Fruit fly (Drosophila melanogaster) whole organism, embryonic: ENCODE data around the gene djl.

Source experiments
- Atf6 ChIP-seq: fragments of 200-800 bp; sonication (Bioruptor generic); IDR thresholded peaks from 2 replicates; pipeline ENCODE4 v1.3.6; 2022; ENCODE audit warnings: missing biosample characterization, missing genetic modification characterization
- C15 ChIP-seq: fragments of 200-800 bp; sonication (Bioruptor generic); IDR thresholded peaks from 3 replicates; pipeline ENCODE4 v1.3.6; 2022; ENCODE audit warnings: missing biosample characterization, missing genetic modification characterization
- CG10654 ChIP-seq: fragments of 200-800 bp; sonication (Bioruptor generic); optimal IDR thresholded peaks from 2 replicates; lab custom pipeline; 2016; ENCODE audit warnings: missing biosample characterization, missing genetic modification characterization
- CG11093 ChIP-seq: fragments of 200-800 bp; sonication (Bioruptor generic); IDR thresholded peaks from 3 replicates; pipeline ENCODE4 v1.3.6; 2022; ENCODE audit warnings: missing biosample characterization, missing genetic modification characterization
- CG11696 ChIP-seq: fragments of 200-800 bp; sonication (Bioruptor generic); IDR thresholded peaks from 2 replicates; pipeline ENCODE4 v1.3.6; 2022; ENCODE audit warnings: missing biosample characterization, missing genetic modification characterization
- CG13287 ChIP-seq: fragments of 200-800 bp; sonication (Bioruptor generic); IDR thresholded peaks from 2 replicates; pipeline ENCODE4 v1.3.6; 2022; ENCODE audit warnings: missing biosample characterization, missing genetic modification characterization; ENCODE audit not compliant: partially characterized antibody
- CG15514 ChIP-seq: fragments of 200-800 bp; sonication (Bioruptor generic); optimal IDR thresholded peaks from 3 replicates; lab custom pipeline; 2017; ENCODE audit warnings: missing biosample characterization, missing genetic modification characterization, mild to moderate bottlenecking, moderate library complexity, missing genetic modification reagents
- CG1603 ChIP-seq: fragments of 200-800 bp; sonication (Bioruptor generic); optimal IDR thresholded peaks from 2 replicates; lab custom pipeline; 2019; ENCODE audit warnings: missing biosample characterization, mild to moderate bottlenecking, missing genetic modification characterization, moderate library complexity
- CG17829 ChIP-seq: fragments of 200-800 bp; optimal IDR thresholded peaks from 2 replicates; lab custom pipeline; 2019; ENCODE audit warnings: missing biosample characterization, mild to moderate bottlenecking, missing genetic modification characterization, moderate library complexity
- CG2199 ChIP-seq: fragments of 200-800 bp; sonication (Bioruptor generic); IDR thresholded peaks from 3 replicates; pipeline ENCODE4 v1.3.6; 2022; ENCODE audit warnings: missing biosample characterization, missing genetic modification characterization
- CG31224 ChIP-seq: fragments of 200-800 bp; sonication (Bioruptor generic); IDR thresholded peaks from 2 replicates; pipeline ENCODE4 v1.3.6; 2022; ENCODE audit warnings: missing biosample characterization, missing genetic modification characterization
- CG3281 ChIP-seq: fragments of 200-800 bp; sonication (Bioruptor generic); optimal IDR thresholded peaks from 3 replicates; lab custom pipeline; 2017; ENCODE audit warnings: missing biosample characterization, mild to moderate bottlenecking, missing genetic modification characterization
- CG34422 ChIP-seq: fragments of 200-800 bp; sonication (Bioruptor generic); IDR thresholded peaks from 3 replicates; pipeline ENCODE4 v1.3.6; 2022; ENCODE audit warnings: missing biosample characterization, missing genetic modification characterization
- CG3847 ChIP-seq: fragments of 200-800 bp; sonication (Bioruptor generic); IDR thresholded peaks from 2 replicates; pipeline ENCODE4 v1.3.6; 2022; ENCODE audit warnings: missing biosample characterization, missing genetic modification characterization
- CG6791 ChIP-seq: fragments of 200-800 bp; sonication (Bioruptor generic); IDR thresholded peaks from 3 replicates; pipeline ENCODE4 v1.3.6; 2022; ENCODE audit warnings: missing biosample characterization, missing genetic modification characterization; ENCODE audit not compliant: partially characterized antibody
- CG7357 ChIP-seq: fragments of 200-800 bp; sonication (Bioruptor generic); IDR thresholded peaks from 3 replicates; pipeline ENCODE4 v1.3.6; 2022; ENCODE audit warnings: missing biosample characterization, missing genetic modification characterization
- CG7745 ChIP-seq: fragments of 200-800 bp; sonication (Bioruptor generic); optimal IDR thresholded peaks from 2 replicates; lab custom pipeline; 2018; ENCODE audit warnings: missing biosample characterization, mild to moderate bottlenecking, missing genetic modification characterization, moderate library complexity
- CG7963 ChIP-seq: fragments of 200-800 bp; sonication (Bioruptor generic); IDR thresholded peaks from 3 replicates; pipeline ENCODE4 v1.3.6; 2022; ENCODE audit warnings: missing biosample characterization, missing genetic modification characterization; ENCODE audit not compliant: partially characterized antibody
- CG8089 ChIP-seq: fragments of 200-800 bp; sonication (Bioruptor generic); optimal IDR thresholded peaks from 3 replicates; lab custom pipeline; 2016; ENCODE audit warnings: missing biosample characterization, missing genetic modification characterization
- CHES-1-like ChIP-seq: fragments of 200-800 bp; sonication (Bioruptor generic); optimal IDR thresholded peaks from 2 replicates; lab custom pipeline; 2016; ENCODE audit warnings: missing biosample characterization, missing genetic modification characterization
- Camta ChIP-seq: fragments of 200-800 bp; sonication (Bioruptor generic); optimal IDR thresholded peaks from 2 replicates; lab custom pipeline; 2016; ENCODE audit warnings: missing biosample characterization, missing genetic modification characterization
- Chrac-16 ChIP-seq: fragments of 200-800 bp; sonication (Bioruptor generic); optimal IDR thresholded peaks from 3 replicates; lab custom pipeline; 2016; ENCODE audit warnings: missing biosample characterization, missing genetic modification characterization
- Dek ChIP-seq: fragments of 200-800 bp; sonication (Bioruptor generic); optimal IDR thresholded peaks from 3 replicates; lab custom pipeline; 2019; ENCODE audit warnings: missing biosample characterization, mild to moderate bottlenecking, missing genetic modification characterization, moderate library complexity
- E2f1 ChIP-seq: fragments of 200-800 bp; sonication (Bioruptor generic); IDR thresholded peaks from 2 replicates; pipeline ENCODE4 v1.3.6; 2022; ENCODE audit warnings: missing biosample characterization, missing genetic modification characterization
- E2f2 ChIP-seq: fragments of 200-800 bp; sonication (Bioruptor generic); IDR thresholded peaks from 2 replicates; pipeline ENCODE4 v1.3.6; 2022; ENCODE audit warnings: missing biosample characterization, missing genetic modification characterization
- Mad ChIP-seq: fragments of 200-800 bp; sonication (Bioruptor generic); optimal IDR thresholded peaks from 2 replicates; lab custom pipeline; 2016; ENCODE audit warnings: missing biosample characterization, missing genetic modification characterization
- NfI ChIP-seq: fragments of 200-800 bp; sonication (Bioruptor generic); optimal IDR thresholded peaks from 3 replicates; lab custom pipeline; 2018; ENCODE audit warnings: missing biosample characterization, mild to moderate bottlenecking, missing genetic modification characterization, moderate library complexity
- Rfx ChIP-seq: fragments of 200-800 bp; sonication (Bioruptor generic); IDR thresholded peaks from 2 replicates; pipeline ENCODE4 v1.3.6; 2022; ENCODE audit warnings: missing biosample characterization, missing genetic modification characterization
- ab ChIP-seq: fragments of 200-800 bp; sonication (Bioruptor generic); optimal IDR thresholded peaks from 2 replicates; lab custom pipeline; 2016; ENCODE audit warnings: missing biosample characterization, missing genetic modification characterization
- bbx ChIP-seq: fragments of 200-800 bp; sonication (Bioruptor generic); IDR thresholded peaks from 2 replicates; pipeline ENCODE4 v1.3.6; 2022; ENCODE audit warnings: missing biosample characterization, missing genetic modification characterization; ENCODE audit not compliant: partially characterized antibody
- cad ChIP-seq: fragments of >200 bp; optimal IDR thresholded peaks from 2 replicates; lab custom pipeline; 2017; ENCODE audit warnings: missing biosample characterization, missing genetic modification characterization
- dan ChIP-seq: fragments of 200-800 bp; sonication (Bioruptor generic); IDR thresholded peaks from 2 replicates; pipeline ENCODE4 v1.3.6; 2022; ENCODE audit warnings: missing biosample characterization, missing genetic modification characterization
- disco-r ChIP-seq: fragments of 200-800 bp; sonication (Bioruptor generic); optimal IDR thresholded peaks from 2 replicates; lab custom pipeline; 2016; ENCODE audit warnings: missing biosample characterization, missing genetic modification characterization
- fd3F ChIP-seq: fragments of 200-800 bp; sonication (Bioruptor generic); optimal IDR thresholded peaks from 2 replicates; lab custom pipeline; 2018; ENCODE audit warnings: missing biosample characterization, mild to moderate bottlenecking, missing genetic modification characterization, moderate library complexity
- fd64A ChIP-seq: fragments of 200-800 bp; sonication (Bioruptor generic); optimal IDR thresholded peaks from 3 replicates; lab custom pipeline; 2018; ENCODE audit warnings: missing biosample characterization, mild to moderate bottlenecking, missing genetic modification characterization
- fru ChIP-seq: fragments of >200 bp; optimal IDR thresholded peaks from 2 replicates; lab custom pipeline; 2017
- gce ChIP-seq: fragments of 200-800 bp; sonication (Bioruptor generic); IDR thresholded peaks from 3 replicates; pipeline ENCODE4 v1.3.6; 2022; ENCODE audit warnings: missing biosample characterization, missing genetic modification characterization
- jing ChIP-seq: fragments of 200-800 bp; sonication (Bioruptor generic); optimal IDR thresholded peaks from 2 replicates; lab custom pipeline; 2018; ENCODE audit warnings: missing biosample characterization, mild to moderate bottlenecking, missing genetic modification characterization
- knrl ChIP-seq: fragments of 200-800 bp; sonication (Bioruptor generic); IDR thresholded peaks from 3 replicates; pipeline ENCODE4 v1.3.6; 2022; ENCODE audit warnings: missing biosample characterization, missing genetic modification characterization; ENCODE audit not compliant: partially characterized antibody
- lbe ChIP-seq: fragments of 200-800 bp; sonication (Bioruptor generic); optimal IDR thresholded peaks from 2 replicates; lab custom pipeline; 2016; ENCODE audit warnings: missing biosample characterization, mild to moderate bottlenecking, missing genetic modification characterization
- lola ChIP-seq, 3 experiments: fragments of >200 bp in 2 of 3; fragments of 200-800 bp in 1 of 3; sonication (Bioruptor generic) in 1 of 3; optimal IDR thresholded peaks; 2 replicates each; lab custom pipeline; 2017 to 2019; ENCODE audit warnings: missing biosample characterization in 3 of 3, missing genetic modification characterization in 3 of 3, mild to moderate bottlenecking in 1 of 3, moderate library complexity in 1 of 3
- peb ChIP-seq: fragments of 200-800 bp; sonication (Bioruptor generic); IDR thresholded peaks from 2 replicates; pipeline ENCODE4 v1.3.6; 2022; ENCODE audit warnings: missing biosample characterization, missing genetic modification characterization
- pita ChIP-seq: fragments of 200-800 bp; sonication (Bioruptor generic); optimal IDR thresholded peaks from 2 replicates; lab custom pipeline; 2017; ENCODE audit warnings: missing biosample characterization, mild to moderate bottlenecking, missing genetic modification characterization
- sc ChIP-seq, 3 experiments: fragments of >200 bp in 2 of 3; fragments of 200-800 bp in 1 of 3; sonication (Bioruptor generic) in 1 of 3; optimal IDR thresholded peaks; 2 replicates in 2 of 3; 3 replicates in 1 of 3; lab custom pipeline; 2017; ENCODE audit warnings: mild to moderate bottlenecking in 1 of 3, missing biosample characterization in 1 of 3, missing genetic modification characterization in 1 of 3, missing genetic modification reagents in 1 of 3
- seq ChIP-seq: fragments of 200-800 bp; sonication (Bioruptor generic); IDR thresholded peaks from 2 replicates; pipeline ENCODE4 v1.3.6; 2022; ENCODE audit warnings: missing biosample characterization, missing genetic modification characterization
- stwl ChIP-seq: fragments of 200-800 bp; sonication (Bioruptor generic); optimal IDR thresholded peaks from 3 replicates; lab custom pipeline; 2018; ENCODE audit warnings: missing biosample characterization, mild to moderate bottlenecking, missing genetic modification characterization, moderate library complexity
- tna ChIP-seq: fragments of 200-800 bp; sonication (Bioruptor generic); IDR thresholded peaks from 2 replicates; pipeline ENCODE4 v1.3.6; 2022; ENCODE audit warnings: missing biosample characterization, missing genetic modification characterization; ENCODE audit not compliant: partially characterized antibody
- trh ChIP-seq: fragments of 200-800 bp; sonication (Bioruptor generic); optimal IDR thresholded peaks from 2 replicates; lab custom pipeline; 2016; ENCODE audit warnings: missing biosample characterization, missing genetic modification characterization
- vnd ChIP-seq: fragments of 200-800 bp; sonication (Bioruptor generic); IDR thresholded peaks from 3 replicates; pipeline ENCODE4 v1.3.6; 2022; ENCODE audit warnings: missing biosample characterization, missing genetic modification characterization; ENCODE audit not compliant: partially characterized antibody
- wek ChIP-seq: fragments of 200-800 bp; sonication (Bioruptor generic); optimal IDR thresholded peaks from 3 replicates; lab custom pipeline; 2018; ENCODE audit warnings: missing biosample characterization, mild to moderate bottlenecking, missing genetic modification characterization, moderate library complexity

The djl gene

dm6 chr3R:7075712-7076183, 15.2 kb downstream of the djl start (continued):
- TF ChIP-seq Atf6 (GFP tag; lab: Robert Waterston, UW): no peak
- peak; percentile 30 for TF ChIP-seq CG7745 (tag; lab: Kevin White, UChicago)
- TF ChIP-seq wek (GFP tag; lab: Kevin White, UChicago): peak; percentile 22
- peak; percentile 84 for TF ChIP-seq CG11093 (GFP tag; lab: Robert Waterston, UW)
- TF ChIP-seq CG7357 (GFP tag; lab: Robert Waterston, UW): peak; percentile 59; the same call in 2 of the 3 replicates
- no peak for TF ChIP-seq Rfx
- TF ChIP-seq seq (GFP tag; lab: Robert Waterston, UW): no peak
- no peak for TF ChIP-seq peb (GFP tag; lab: Robert Waterston, UW)
- peak; percentile 89 for TF ChIP-seq CG3281 (GFP tag; lab: Kevin White, UChicago)
- TF ChIP-seq CG11696 (GFP tag; lab: Robert Waterston, UW): no peak
- TF ChIP-seq Dek (tag; lab: Kevin White, UChicago): peak; percentile 88
- no peak for TF ChIP-seq C15 (GFP tag; lab: Robert Waterston, UW)
- TF ChIP-seq ab (GFP tag; lab: Kevin White, UChicago): peak; percentile 71
- TF ChIP-seq sc (optimal IDR thresholded peaks at IDR 0.05; lab: Kevin White, UChicago): no peak
- peak; percentile 81 for TF ChIP-seq sc (GFP tag; optimal IDR thresholded peaks at IDR 0.05; lab: Kevin White, UChicago)
- TF ChIP-seq NfI (GFP tag; lab: Kevin White, UChicago): peak; percentile 89
- no peak for TF ChIP-seq CG31224
- peak; percentile 86 for TF ChIP-seq CG10654
- no peak for TF ChIP-seq gce (GFP tag; lab: Robert Waterston, UW)
- peak; percentile 86 for TF ChIP-seq Mad (GFP tag; lab: Kevin White, UChicago)
- TF ChIP-seq trh (GFP tag; lab: Kevin White, UChicago): peak; percentile 54
- peak; percentile 87 for TF ChIP-seq CG8089
- no peak for TF ChIP-seq E2f2 (GFP tag; lab: Robert Waterston, UW)
- peak; percentile 34 for TF ChIP-seq stwl (tag; lab: Kevin White, UChicago)
- peak; percentile 81 for TF ChIP-seq CG15514
- TF ChIP-seq fd3F (GFP tag; lab: Kevin White, UChicago): peak; percentile 73
- TF ChIP-seq cad (GFP tag; lab: Kevin White, UChicago): no peak
- peak; percentile 92 for TF ChIP-seq Camta (GFP tag; lab: Kevin White, UChicago)
- TF ChIP-seq tna (GFP tag; lab: Robert Waterston, UW): no peak
- TF ChIP-seq pita (GFP tag; lab: Kevin White, UChicago): no peak
- peak; percentile 91 for TF ChIP-seq lbe (GFP tag; lab: Kevin White, UChicago)
- no peak for TF ChIP-seq CG3847
- TF ChIP-seq CG7963 (GFP tag; lab: Robert Waterston, UW): no peak
- TF ChIP-seq CG6791 (GFP tag; lab: Robert Waterston, UW): no peak
- no peak for TF ChIP-seq CG34422
- TF ChIP-seq vnd: no peak
- TF ChIP-seq bbx (GFP tag; lab: Robert Waterston, UW): no peak
- no peak for TF ChIP-seq knrl (GFP tag; lab: Robert Waterston, UW)
- no peak for TF ChIP-seq fru (lab: Kevin White, UChicago)
- TF ChIP-seq Chrac-16 (GFP tag; lab: Kevin White, UChicago): peak; percentile 88
- peak in 1 of 3 experiments; percentile 80 for TF ChIP-seq lola (GFP tag; optimal IDR thresholded peaks at IDR 0.05; lab: Kevin White, UChicago)
- TF ChIP-seq CG1603 (tag; lab: Kevin White, UChicago): peak; percentile 82
- TF ChIP-seq dan: no peak
- no peak for TF ChIP-seq E2f1 (GFP tag; lab: Robert Waterston, UW)
- TF ChIP-seq CG13287 (GFP tag; lab: Robert Waterston, UW): no peak
- TF ChIP-seq CHES-1-like (GFP tag; lab: Kevin White, UChicago): peak; percentile 89
- peak; percentile 76 for TF ChIP-seq fd64A (GFP tag; lab: Kevin White, UChicago)
- no peak for TF ChIP-seq CG2199 (GFP tag; lab: Robert Waterston, UW)
- TF ChIP-seq disco-r (GFP tag; lab: Kevin White, UChicago): peak; percentile 58
- TF ChIP-seq jing: no peak
- TF ChIP-seq CG17829 (tag; lab: Kevin White, UChicago): peak; percentile 92
